Fruit fly (Drosophila melanogaster) Kc167 (cell line): ENCODE data around the gene Eip63E.

Source experiments
- Sin3A ChIP-seq: fragments of >200 bp; optimal IDR thresholded peaks from 2 replicates; lab custom pipeline; 2018; ENCODE audit warnings: missing external identifiers
- h ChIP-seq: fragments of >200 bp; optimal IDR thresholded peaks from 3 replicates; lab custom pipeline; 2018; ENCODE audit warnings: missing external identifiers
- insv ChIP-seq: fragments of >200 bp; optimal IDR thresholded peaks from 3 replicates; lab custom pipeline; 2018; ENCODE audit warnings: missing external identifiers
- psq ChIP-seq: fragments of >200 bp; optimal IDR thresholded peaks from 2 replicates; lab custom pipeline; 2017; ENCODE audit warnings: missing external identifiers
- ttk ChIP-seq: sonication (Bioruptor generic); optimal IDR thresholded peaks from 2 replicates; lab custom pipeline; 2017; ENCODE audit warnings: missing external identifiers

DNA sequence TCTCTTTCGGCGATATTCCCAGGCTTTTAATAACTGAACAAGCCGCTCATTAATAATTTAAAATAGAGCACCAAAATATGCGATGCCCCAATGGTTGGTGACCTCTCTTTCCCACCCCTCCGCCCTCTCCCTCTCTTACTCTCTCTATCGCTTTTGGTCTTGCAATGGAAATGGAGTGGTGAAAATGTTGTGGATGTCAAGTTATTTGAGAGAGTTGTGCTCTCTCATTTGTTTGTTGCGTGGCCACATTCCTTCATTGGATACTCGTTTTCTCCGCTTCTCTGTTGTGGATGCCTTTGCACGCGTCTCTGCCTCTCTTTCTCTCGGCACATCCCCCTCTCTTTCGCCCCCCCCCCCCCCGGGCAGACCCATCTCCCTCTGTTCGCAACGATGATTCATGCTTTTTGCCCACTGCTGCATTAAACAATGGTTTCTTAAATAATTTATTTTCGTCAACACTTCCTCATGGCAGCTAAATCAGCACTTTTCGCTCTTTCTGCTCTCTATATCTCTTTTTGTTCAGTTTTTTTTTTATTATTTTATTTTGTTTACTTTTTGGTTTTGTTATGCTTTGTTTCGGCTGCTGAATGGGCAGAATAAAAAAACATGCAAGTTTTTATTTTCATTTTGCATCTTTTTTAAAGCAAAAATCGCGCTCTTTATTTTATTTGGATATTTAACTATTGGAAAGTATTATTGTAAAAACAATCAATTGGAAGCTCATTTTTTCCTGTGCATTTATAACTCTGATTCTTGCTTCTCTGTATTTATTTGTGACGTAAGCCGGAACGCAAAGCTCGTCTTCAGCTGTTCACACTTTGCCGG is 27.2 kb downstream of the Eip63E start:
- no peak for TF ChIP-seq Sin3A
- no peak for TF ChIP-seq psq (lab: Kevin White, UChicago)
- no peak for TF ChIP-seq insv (lab: Kevin White, UChicago)
- TF ChIP-seq h: no peak
- no peak for TF ChIP-seq ttk (lab: Kevin White, UChicago)
